Fruit fly (Drosophila melanogaster) whole organism, embryonic: ENCODE measurements around the gene LysB.

Experiments
- Abd-B ChIP-seq: fragments of 200-800 bp; sonication (Bioruptor generic); optimal IDR thresholded peaks from 2 replicates; lab custom pipeline; 2018; ENCODE audit warnings: missing biosample characterization, mild to moderate bottlenecking, missing genetic modification characterization, moderate library complexity
- C15 ChIP-seq: fragments of 200-800 bp; sonication (Bioruptor generic); IDR thresholded peaks from 3 replicates; pipeline ENCODE4 v1.3.6; 2022; ENCODE audit warnings: missing biosample characterization, missing genetic modification characterization
- CG10959 ChIP-seq: fragments of 200-800 bp; sonication (Bioruptor generic); IDR thresholded peaks from 2 replicates; pipeline ENCODE4 v1.3.6; 2022; ENCODE audit warnings: missing biosample characterization, missing genetic modification characterization
- CG11398 ChIP-seq: fragments of 200-800 bp; sonication (Bioruptor generic); optimal IDR thresholded peaks from 2 replicates; lab custom pipeline; 2016; ENCODE audit warnings: missing biosample characterization, missing genetic modification characterization
- CG11456 ChIP-seq: fragments of 200-800 bp; sonication (Bioruptor generic); IDR thresholded peaks from 3 replicates; pipeline ENCODE4 v1.3.6; 2022; ENCODE audit warnings: missing biosample characterization, missing genetic modification characterization
- CG12071 ChIP-seq: fragments of 200-800 bp; sonication (Bioruptor generic); optimal IDR thresholded peaks from 3 replicates; lab custom pipeline; 2018; ENCODE audit warnings: missing biosample characterization, mild to moderate bottlenecking, missing genetic modification characterization
- CG12219 ChIP-seq: fragments of 200-800 bp; sonication (Bioruptor generic); optimal IDR thresholded peaks from 3 replicates; lab custom pipeline; 2018; ENCODE audit warnings: missing biosample characterization, mild to moderate bottlenecking, missing genetic modification characterization
- CG13287 ChIP-seq: fragments of 200-800 bp; sonication (Bioruptor generic); IDR thresholded peaks from 2 replicates; pipeline ENCODE4 v1.3.6; 2022; ENCODE audit warnings: missing biosample characterization, missing genetic modification characterization; ENCODE audit not compliant: partially characterized antibody
- CG13296 ChIP-seq: fragments of 200-800 bp; sonication (Bioruptor generic); optimal IDR thresholded peaks from 3 replicates; lab custom pipeline; 2018; ENCODE audit warnings: missing biosample characterization, mild to moderate bottlenecking, missing genetic modification characterization
- CG14710 ChIP-seq: fragments of 200-800 bp; sonication (Bioruptor generic); optimal IDR thresholded peaks from 3 replicates; lab custom pipeline; 2019; ENCODE audit warnings: missing biosample characterization, mild to moderate bottlenecking, missing genetic modification characterization, moderate library complexity
- CG14965 ChIP-seq: fragments of 200-800 bp; sonication (Bioruptor generic); optimal IDR thresholded peaks from 2 replicates; lab custom pipeline; 2016; ENCODE audit warnings: missing biosample characterization, missing genetic modification characterization, borderline replicate concordance
- CG15269 ChIP-seq: fragments of 200-800 bp; sonication (Bioruptor generic); optimal IDR thresholded peaks from 2 replicates; lab custom pipeline; 2018; ENCODE audit warnings: missing biosample characterization, mild to moderate bottlenecking, missing genetic modification characterization, moderate library complexity
- CG2875 ChIP-seq: fragments of 200-800 bp; sonication (Bioruptor generic); optimal IDR thresholded peaks from 2 replicates; lab custom pipeline; 2017; ENCODE audit warnings: missing biosample characterization, mild to moderate bottlenecking, missing genetic modification characterization, missing genetic modification reagents
- CG31224 ChIP-seq: fragments of 200-800 bp; sonication (Bioruptor generic); IDR thresholded peaks from 2 replicates; pipeline ENCODE4 v1.3.6; 2022; ENCODE audit warnings: missing biosample characterization, missing genetic modification characterization
- CG3163 ChIP-seq: fragments of 200-800 bp; sonication (Bioruptor generic); optimal IDR thresholded peaks from 3 replicates; lab custom pipeline; 2016; ENCODE audit warnings: missing biosample characterization, missing genetic modification characterization
- CG7556 ChIP-seq: fragments of 200-800 bp; sonication (Bioruptor generic); optimal IDR thresholded peaks from 2 replicates; lab custom pipeline; 2017; ENCODE audit warnings: missing biosample characterization, mild to moderate bottlenecking, missing genetic modification characterization
- CrebB ChIP-seq: fragments of 200-800 bp; sonication (Bioruptor generic); optimal IDR thresholded peaks from 3 replicates; lab custom pipeline; 2018; ENCODE audit warnings: missing biosample characterization, mild to moderate bottlenecking, missing genetic modification characterization
- Dfd ChIP-seq, 2 experiments: fragments of >200 bp; optimal IDR thresholded peaks; 2 replicates each; lab custom pipeline; 2017; ENCODE audit warnings: missing biosample characterization in 2 of 2, missing genetic modification characterization in 2 of 2
- Dp ChIP-seq: fragments of 200-800 bp; sonication (Bioruptor generic); optimal IDR thresholded peaks from 2 replicates; lab custom pipeline; 2018; ENCODE audit warnings: missing biosample characterization, mild to moderate bottlenecking, missing genetic modification characterization, moderate library complexity
- Fer2 ChIP-seq: fragments of 200-800 bp; sonication (Bioruptor generic); optimal IDR thresholded peaks from 2 replicates; lab custom pipeline; 2018; ENCODE audit warnings: missing biosample characterization, mild to moderate bottlenecking, missing genetic modification characterization, moderate library complexity
- Fer3 ChIP-seq: fragments of 200-800 bp; sonication (Bioruptor generic); optimal IDR thresholded peaks from 2 replicates; lab custom pipeline; 2018; ENCODE audit warnings: missing biosample characterization, mild to moderate bottlenecking, missing genetic modification characterization, moderate library complexity
- Hr78 ChIP-seq, 2 experiments: fragments of 200-800 bp in 1 of 2; fragments of >200 bp in 1 of 2; sonication (Bioruptor generic) in 1 of 2; optimal IDR thresholded peaks; 2 replicates each; lab custom pipeline; 2017 to 2019; ENCODE audit warnings: missing biosample characterization in 2 of 2, missing genetic modification characterization in 2 of 2, mild to moderate bottlenecking in 1 of 2, moderate library complexity in 1 of 2
- Lhr ChIP-seq: fragments of 200-800 bp; sonication (Bioruptor generic); optimal IDR thresholded peaks from 3 replicates; lab custom pipeline; 2017; ENCODE audit warnings: mild to moderate bottlenecking, missing biosample characterization, missing genetic modification reagents, missing genetic modification characterization
- Lim3 ChIP-seq: fragments of 200-800 bp; sonication (Bioruptor generic); IDR thresholded peaks from 2 replicates; pipeline ENCODE4 v1.3.6; 2022; ENCODE audit warnings: missing biosample characterization, missing genetic modification characterization
- Max ChIP-seq: fragments of 200-800 bp; sonication (Bioruptor generic); optimal IDR thresholded peaks from 2 replicates; lab custom pipeline; 2016; ENCODE audit warnings: missing biosample characterization, mild to moderate bottlenecking, missing genetic modification characterization
- NFAT ChIP-seq: fragments of 200-800 bp; sonication (Bioruptor generic); IDR thresholded peaks from 2 replicates; pipeline ENCODE4 v1.3.6; 2022; ENCODE audit warnings: missing biosample characterization, missing genetic modification characterization
- Nf-YA ChIP-seq: fragments of 200-800 bp; sonication (Bioruptor generic); IDR thresholded peaks from 2 replicates; pipeline ENCODE4 v1.3.6; 2022; ENCODE audit warnings: missing biosample characterization, missing genetic modification characterization
- Ravus ChIP-seq: fragments of 200-800 bp; sonication (Bioruptor generic); IDR thresholded peaks from 2 replicates; pipeline ENCODE4 v1.3.6; 2022; ENCODE audit warnings: missing biosample characterization, missing genetic modification characterization
- Sin3A ChIP-seq: fragments of >200 bp; optimal IDR thresholded peaks from 2 replicates; lab custom pipeline; 2018
- amos ChIP-seq: fragments of 200-800 bp; sonication (Bioruptor generic); IDR thresholded peaks from 2 replicates; pipeline ENCODE4 v1.3.6; 2022; ENCODE audit warnings: missing biosample characterization, missing genetic modification characterization; ENCODE audit not compliant: partially characterized antibody
- ci ChIP-seq: fragments of 200-800 bp; sonication (Bioruptor generic); IDR thresholded peaks from 3 replicates; pipeline ENCODE4 v1.3.6; 2022; ENCODE audit warnings: missing biosample characterization, missing genetic modification characterization
- dan ChIP-seq: fragments of 200-800 bp; sonication (Bioruptor generic); IDR thresholded peaks from 2 replicates; pipeline ENCODE4 v1.3.6; 2022; ENCODE audit warnings: missing biosample characterization, missing genetic modification characterization
- dmrt11E ChIP-seq: fragments of 200-800 bp; sonication (Bioruptor generic); optimal IDR thresholded peaks from 3 replicates; lab custom pipeline; 2018; ENCODE audit warnings: missing biosample characterization, mild to moderate bottlenecking, missing genetic modification characterization, moderate library complexity
- dpn ChIP-seq, 2 experiments: fragments of 200-800 bp; sonication (Bioruptor generic); optimal IDR thresholded peaks; 3 replicates each; lab custom pipeline; 2016; ENCODE audit warnings: missing biosample characterization in 2 of 2, missing genetic modification characterization in 2 of 2
- dysf ChIP-seq: fragments of 200-800 bp; sonication (Bioruptor generic); IDR thresholded peaks from 3 replicates; pipeline ENCODE4 v1.3.6; 2022; ENCODE audit warnings: missing biosample characterization, missing genetic modification characterization
- esg ChIP-seq: fragments of 200-800 bp; sonication (Bioruptor generic); conservative IDR thresholded peaks from 2 replicates; pipeline ENCODE4 v1.3.6; 2022; ENCODE audit warnings: missing biosample characterization, missing genetic modification characterization
- eve ChIP-seq, 2 experiments: fragments of >200 bp; optimal IDR thresholded peaks; 2 replicates each; lab custom pipeline; 2017; ENCODE audit warnings: missing biosample characterization in 2 of 2, missing genetic modification characterization in 2 of 2
- eyg ChIP-seq: fragments of 200-800 bp; sonication (Bioruptor generic); optimal IDR thresholded peaks from 3 replicates; lab custom pipeline; 2016; ENCODE audit warnings: missing biosample characterization, missing genetic modification characterization
- fd96Cb ChIP-seq: fragments of 200-800 bp; sonication (Bioruptor generic); optimal IDR thresholded peaks from 2 replicates; lab custom pipeline; 2018; ENCODE audit warnings: missing biosample characterization, mild to moderate bottlenecking, missing genetic modification characterization, moderate library complexity
- her ChIP-seq: fragments of 200-800 bp; sonication (Bioruptor generic); optimal IDR thresholded peaks from 2 replicates; lab custom pipeline; 2016; ENCODE audit warnings: missing biosample characterization, missing genetic modification characterization
- insv ChIP-seq, 2 experiments: fragments of 200-800 bp; sonication (Bioruptor generic); optimal IDR thresholded peaks; 3 replicates each; lab custom pipeline; 2016 to 2018; ENCODE audit warnings: missing biosample characterization in 2 of 2, missing genetic modification characterization in 2 of 2
- lola ChIP-seq, 3 experiments: fragments of >200 bp in 2 of 3; fragments of 200-800 bp in 1 of 3; sonication (Bioruptor generic) in 1 of 3; optimal IDR thresholded peaks; 2 replicates each; lab custom pipeline; 2017 to 2019; ENCODE audit warnings: missing biosample characterization in 3 of 3, missing genetic modification characterization in 3 of 3, mild to moderate bottlenecking in 1 of 3, moderate library complexity in 1 of 3
- lov ChIP-seq, 2 experiments: fragments of 200-800 bp in 1 of 2; fragments of >200 bp in 1 of 2; sonication (Bioruptor generic) in 1 of 2; IDR thresholded peaks in 1 of 2; optimal IDR thresholded peaks in 1 of 2; 2 replicates in 1 of 2; 3 replicates in 1 of 2; pipeline versions ENCODE4 v1.3.6 to Lab custom; 2017 to 2022; ENCODE audit warnings: missing biosample characterization in 1 of 2, missing genetic modification characterization in 1 of 2
- maf-S ChIP-seq: fragments of 200-800 bp; sonication (Bioruptor generic); optimal IDR thresholded peaks from 2 replicates; lab custom pipeline; 2016; ENCODE audit warnings: missing biosample characterization, missing genetic modification characterization
- nau ChIP-seq: fragments of 200-800 bp; sonication (Bioruptor generic); optimal IDR thresholded peaks from 3 replicates; lab custom pipeline; 2017; ENCODE audit warnings: missing biosample characterization, mild to moderate bottlenecking, missing genetic modification characterization, missing genetic modification reagents
- salm ChIP-seq: fragments of 200-800 bp; sonication (Bioruptor generic); optimal IDR thresholded peaks from 2 replicates; lab custom pipeline; 2018; ENCODE audit warnings: missing biosample characterization, mild to moderate bottlenecking, missing genetic modification characterization
- z ChIP-seq: fragments of 200-800 bp; sonication (Bioruptor generic); IDR thresholded peaks from 3 replicates; pipeline ENCODE4 v1.3.6; 2022; ENCODE audit warnings: missing biosample characterization, missing genetic modification characterization
- zen ChIP-seq: fragments of 200-800 bp; sonication (Bioruptor generic); optimal IDR thresholded peaks from 3 replicates; lab custom pipeline; 2018; ENCODE audit warnings: missing biosample characterization, mild to moderate bottlenecking, missing genetic modification characterization, moderate library complexity

The LysB gene

DNA sequence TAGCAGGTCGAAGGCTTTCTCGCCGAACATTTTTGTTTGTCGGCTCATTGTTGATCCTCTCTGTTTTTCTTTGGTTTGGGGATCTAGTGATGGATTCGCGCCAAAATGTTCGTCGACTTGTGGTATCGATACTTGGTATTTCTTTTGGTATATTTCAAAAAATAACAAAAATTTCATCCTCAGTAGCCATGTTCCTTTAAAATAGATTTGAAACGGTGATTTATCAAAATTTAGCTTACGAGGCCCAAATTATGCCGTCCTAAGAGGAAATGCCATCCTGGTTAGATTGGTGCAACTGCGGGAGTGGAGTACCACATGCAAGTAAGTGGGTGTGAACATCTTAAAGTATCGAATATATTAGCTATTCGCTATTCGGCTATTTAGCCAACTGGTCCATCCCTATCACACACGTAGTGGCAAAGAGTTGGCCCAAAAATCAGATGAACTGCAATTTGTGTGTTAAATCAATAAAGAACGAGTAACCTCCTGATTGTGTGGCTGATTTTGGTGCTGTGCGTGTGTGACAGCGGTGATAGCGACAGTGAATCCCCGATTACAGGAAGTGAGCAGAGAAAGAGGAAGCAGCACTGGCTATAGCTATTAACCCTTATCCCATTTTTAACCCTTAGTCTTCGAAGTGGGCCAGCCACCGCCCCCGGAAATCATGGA is 40.6 kb downstream of the LysB start, which contains the start of the genes Psf1 and Sac1 (continued):
- TF ChIP-seq CG14965 (GFP tag; lab: Kevin White, UChicago) (no peak), Max (GFP tag; lab: Kevin White, UChicago) (peak; percentile 60), Fer2 (tag; lab: Kevin White, UChicago) (no peak), lov (optimal IDR thresholded peaks at IDR 0.05; lab: Kevin White, UChicago) (no peak), lov (GFP tag; IDR thresholded peaks at IDR 0.05; lab: Robert Waterston, UW) (no peak), dan (GFP tag; lab: Robert Waterston, UW) (no peak), eve (GFP tag; optimal IDR thresholded peaks at IDR 0.05; lab: Kevin White, UChicago) (no peak), esg (GFP tag; lab: Robert Waterston, UW) (peak; percentile 28; the same call in 1 of the 2 replicates), fd96Cb (no peak), CG31224 (GFP tag; lab: Robert Waterston, UW) (no peak), NFAT (peak; percentile 43; the same call in 1 of the 2 replicates), CG12219 (no peak), CG12071 (GFP tag; lab: Kevin White, UChicago) (no peak), Lim3 (no peak), ci (GFP tag; lab: Robert Waterston, UW) (0 out of 3 replicates have a peak, but pooled peaks have one; percentile 27), dpn (GFP tag; optimal IDR thresholded peaks at IDR 0.05; lab: Kevin White, UChicago) (peak; percentile 37 to 59), CG2875 (GFP tag; lab: Kevin White, UChicago) (no peak), z (no peak), Abd-B (GFP tag; lab: Kevin White, UChicago) (peak; percentile 47), nau (GFP tag; lab: Kevin White, UChicago) (no peak), eyg (peak; percentile 7), Ravus (GFP tag; lab: Robert Waterston, UW) (no peak), CG7556 (GFP tag; lab: Kevin White, UChicago) (no peak), CG11398 (GFP tag; lab: Kevin White, UChicago) (no peak), CG11456 (GFP tag; lab: Robert Waterston, UW) (peak; percentile 34; the same call in 1 of the 3 replicates), dmrt11E (tag; lab: Kevin White, UChicago) (peak; percentile 40), zen (tag; lab: Kevin White, UChicago) (peak; percentile 22), Dfd (GFP tag; optimal IDR thresholded peaks at IDR 0.05; lab: Kevin White, UChicago) (no peak), C15 (GFP tag; lab: Robert Waterston, UW) (no peak), amos (GFP tag; lab: Robert Waterston, UW) (peak; percentile 83), Dp (no peak), Lhr (GFP tag; lab: Kevin White, UChicago) (peak; percentile 71), Hr78 (GFP tag; optimal IDR thresholded peaks at IDR 0.05; lab: Kevin White, UChicago) (no peak), CG10959 (GFP tag; lab: Robert Waterston, UW) (peak; percentile 84), lola (GFP tag; optimal IDR thresholded peaks at IDR 0.05; lab: Kevin White, UChicago) (peak in 1 of 3 experiments; percentile 53), maf-S (GFP tag; lab: Kevin White, UChicago) (peak; percentile 26), her (GFP tag; lab: Kevin White, UChicago) (no peak), dysf (GFP tag; lab: Robert Waterston, UW) (peak; percentile 58; the same call in 1 of the 3 replicates), insv (GFP tag; optimal IDR thresholded peaks at IDR 0.05; lab: Kevin White, UChicago) (peak in 1 of 2 experiments; percentile 27), Nf-YA (GFP tag; lab: Robert Waterston, UW) (peak; percentile 13; the same call in 1 of the 2 replicates), salm (tag; lab: Kevin White, UChicago) (no peak), CG15269 (no peak), CrebB (tag; lab: Kevin White, UChicago) (no peak), CG14710 (tag; lab: Kevin White, UChicago) (peak; percentile 81), Fer3 (tag; lab: Kevin White, UChicago) (no peak), Sin3A (lab: Kevin White, UChicago) (peak; percentile 99), CG13287 (GFP tag; lab: Robert Waterston, UW) (peak; percentile 88), CG3163 (peak; percentile 32), CG13296 (peak; percentile 4)
